Worm (Caenorhabditis elegans) whole organism, L1 larva: ENCODE measurements around the gene hst-3.2.

Source experiments
- aly-2 ChIP-seq: fragments of 150-350 bp; optimal IDR thresholded peaks from 2 replicates; lab custom pipeline; 2014; ENCODE audit warnings: missing biosample characterization, missing genetic modification characterization
- ama-1 ChIP-seq: fragments of 150-350 bp; optimal IDR thresholded peaks from 2 replicates; lab custom pipeline; 2014
- jun-1 ChIP-seq: fragments of 150-350 bp; optimal IDR thresholded peaks from 2 replicates; lab custom pipeline; 2014; ENCODE audit warnings: missing biosample characterization, missing genetic modification reagents, missing genetic modification characterization
- lin-13 ChIP-seq: fragments of 150-350 bp; optimal IDR thresholded peaks from 2 replicates; lab custom pipeline; 2014; ENCODE audit warnings: missing biosample characterization, missing genetic modification reagents, missing genetic modification characterization
- nhr-12 ChIP-seq: sonication (generic microtip); optimal IDR thresholded peaks from 2 replicates; lab custom pipeline; 2017; ENCODE audit warnings: missing biosample characterization, missing genetic modification characterization
- nhr-28 ChIP-seq: fragments of 150-350 bp; optimal IDR thresholded peaks from 2 replicates; lab custom pipeline; 2014; ENCODE audit warnings: missing biosample characterization, missing genetic modification characterization
- skn-1 ChIP-seq: fragments of 150-350 bp; optimal IDR thresholded peaks from 2 replicates; lab custom pipeline; 2014; ENCODE audit warnings: missing biosample characterization, missing genetic modification characterization
- unc-62 ChIP-seq: fragments of 150-350 bp; optimal IDR thresholded peaks from 2 replicates; lab custom pipeline; 2014; ENCODE audit warnings: missing biosample characterization, missing genetic modification reagents, missing genetic modification characterization

DNA sequence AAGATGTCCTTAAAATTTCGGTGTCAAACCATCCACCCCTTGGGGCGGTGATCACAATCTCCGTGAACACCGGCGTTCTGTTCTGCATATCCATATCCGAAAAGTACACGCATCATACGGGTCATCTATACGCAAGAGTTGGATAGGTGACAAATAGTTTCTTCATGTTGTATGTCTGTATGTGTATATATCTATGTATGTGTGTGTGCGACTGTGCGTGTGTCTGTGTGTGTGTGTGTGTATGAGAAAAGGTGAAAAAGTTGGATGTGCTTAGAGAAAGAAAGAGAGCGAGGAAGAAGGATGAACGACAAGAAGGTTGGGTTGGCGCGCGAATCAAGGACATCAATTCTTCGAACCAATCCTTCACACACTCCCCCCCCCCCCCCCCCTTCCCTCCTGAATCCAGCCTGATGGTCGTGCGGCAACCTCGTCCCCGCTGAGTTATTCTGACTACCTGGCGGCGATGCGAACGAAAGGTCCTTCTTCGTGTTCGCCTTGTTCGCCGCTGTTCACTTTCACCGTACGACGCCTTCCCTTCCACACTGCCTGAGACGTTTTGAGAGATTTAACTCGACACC is 16.4 kb downstream of the hst-3.2 start:
- TF ChIP-seq jun-1 (tag; lab: Kevin White, UChicago), result no peak
- no peak for TF ChIP-seq ama-1
- TF ChIP-seq skn-1, result no peak
- TF ChIP-seq lin-13 (GFP tag; lab: Kevin White, UChicago), result no peak
- TF ChIP-seq aly-2 (tag; lab: Kevin White, UChicago), result no peak
- no peak for TF ChIP-seq nhr-12 (tag; lab: Kevin White, UChicago)
- no peak for TF ChIP-seq unc-62 (GFP tag; lab: Kevin White, UChicago)
- TF ChIP-seq nhr-28 (tag; lab: Kevin White, UChicago), result no peak
